Worm (Caenorhabditis elegans) whole organism, L4 larva: ENCODE data around the gene flh-2.

Experiments
- Y48G9A.11 ChIP-seq: fragments of 200-800 bp; sonication (Bioruptor generic); IDR thresholded peaks from 2 replicates; pipeline ENCODE4 v1.3.6; 2022; ENCODE audit warnings: missing genetic modification reagents, missing genetic modification characterization, missing compliant biosample characterization
- Y5F2A.4 ChIP-seq: fragments of 200-800 bp; sonication (Bioruptor generic); optimal IDR thresholded peaks from 2 replicates; lab custom pipeline; 2018; ENCODE audit warnings: mild to moderate bottlenecking, missing genetic modification characterization, missing compliant biosample characterization
- ZK546.5 ChIP-seq, 2 experiments: sonication (generic microtip); optimal IDR thresholded peaks; 2 replicates each; lab custom pipeline; 2017; ENCODE audit warnings: missing biosample characterization in 2 of 2, missing genetic modification characterization in 2 of 2
- aly-2 ChIP-seq: sonication (generic microtip); optimal IDR thresholded peaks from 2 replicates; lab custom pipeline; 2018; ENCODE audit warnings: missing biosample characterization, missing genetic modification characterization
- arid-1 ChIP-seq: fragments of 200-800 bp; sonication (Bioruptor generic); conservative IDR thresholded peaks from 2 replicates; pipeline ENCODE4 v1.3.6; 2022; ENCODE audit warnings: missing genetic modification reagents, missing genetic modification characterization, missing compliant biosample characterization
- attf-4 ChIP-seq: sonication (generic microtip); optimal IDR thresholded peaks from 3 replicates; lab custom pipeline; 2017; ENCODE audit warnings: missing biosample characterization, missing genetic modification characterization
- ceh-28 ChIP-seq: fragments of 150-350 bp; optimal IDR thresholded peaks from 2 replicates; lab custom pipeline; 2014; ENCODE audit warnings: missing biosample characterization, missing genetic modification reagents, missing genetic modification characterization
- ceh-82 ChIP-seq: sonication (generic microtip); optimal IDR thresholded peaks from 2 replicates; lab custom pipeline; 2017; ENCODE audit warnings: missing biosample characterization, missing genetic modification characterization
- ctbp-1 ChIP-seq: fragments of 200-800 bp; sonication (Bioruptor generic); IDR thresholded peaks from 2 replicates; pipeline ENCODE4 v1.3.6; 2022; ENCODE audit warnings: missing genetic modification reagents, missing genetic modification characterization, missing compliant biosample characterization
- daf-16 ChIP-seq, 3 experiments: sonication (generic microtip); optimal IDR thresholded peaks; 2 replicates each; lab custom pipeline; 2016 to 2017; ENCODE audit warnings: missing genetic modification characterization in 3 of 3, missing genetic modification reagents in 3 of 3, mild to moderate bottlenecking in 2 of 3, missing compliant biosample characterization in 2 of 3, missing biosample characterization in 1 of 3, moderate library complexity in 1 of 3
- dmd-6 ChIP-seq: fragments of 200-800 bp; sonication (Bioruptor generic); IDR thresholded peaks from 2 replicates; pipeline ENCODE4 v1.3.6; 2022; ENCODE audit warnings: missing genetic modification reagents, missing genetic modification characterization, missing compliant biosample characterization
- dmd-8 ChIP-seq: fragments of 200-800 bp; sonication (Bioruptor generic); IDR thresholded peaks from 2 replicates; pipeline ENCODE4 v1.3.6; 2022; ENCODE audit warnings: missing genetic modification characterization, missing compliant biosample characterization
- dmd-9 ChIP-seq: fragments of 200-800 bp; sonication (Bioruptor generic); IDR thresholded peaks from 2 replicates; pipeline ENCODE4 v1.3.6; 2022; ENCODE audit warnings: missing genetic modification reagents, missing genetic modification characterization, missing compliant biosample characterization
- dpl-1 ChIP-seq: fragments of 150-350 bp; optimal IDR thresholded peaks from 2 replicates; lab custom pipeline; 2014; ENCODE audit warnings: missing biosample characterization, missing genetic modification reagents, missing genetic modification characterization
- duxl-1 ChIP-seq: sonication (generic microtip); optimal IDR thresholded peaks from 2 replicates; lab custom pipeline; 2016; ENCODE audit warnings: mild to moderate bottlenecking, missing genetic modification characterization, moderate library complexity, missing compliant biosample characterization; ENCODE audit not compliant: poor library complexity
- dve-1 ChIP-seq: sonication (generic microtip); optimal IDR thresholded peaks from 2 replicates; lab custom pipeline; 2017; ENCODE audit warnings: antibody characterized with exemption, mild to moderate bottlenecking, missing genetic modification characterization, missing compliant biosample characterization; ENCODE audit not compliant: insufficient read depth
- gei-8 ChIP-seq: fragments of 200-800 bp; sonication (Bioruptor generic); optimal IDR thresholded peaks from 2 replicates; lab custom pipeline; 2018; ENCODE audit warnings: mild to moderate bottlenecking, missing genetic modification characterization, missing compliant biosample characterization
- hlh-11 ChIP-seq: fragments of 200-800 bp; sonication (Bioruptor generic); optimal IDR thresholded peaks from 2 replicates; lab custom pipeline; 2018; ENCODE audit warnings: mild to moderate bottlenecking, missing genetic modification characterization, missing compliant biosample characterization
- hlh-30 ChIP-seq: sonication (generic microtip); optimal IDR thresholded peaks from 2 replicates; lab custom pipeline; 2017; ENCODE audit warnings: antibody characterized with exemption, mild to moderate bottlenecking, missing genetic modification characterization, missing compliant biosample characterization; ENCODE audit not compliant: insufficient read depth
- hmg-1.1 ChIP-seq: fragments of 200-800 bp; sonication (Bioruptor generic); IDR thresholded peaks from 2 replicates; pipeline ENCODE4 v1.3.6; 2022; ENCODE audit warnings: missing genetic modification reagents, missing genetic modification characterization, missing compliant biosample characterization
- lim-7 ChIP-seq: fragments of 200-800 bp; sonication (Bioruptor generic); IDR thresholded peaks from 2 replicates; pipeline ENCODE4 v1.3.6; 2022; ENCODE audit warnings: missing genetic modification characterization, missing compliant biosample characterization
- lin-15B ChIP-seq: fragments of 150-350 bp; sonication (generic microtip); optimal IDR thresholded peaks from 3 replicates; lab custom pipeline; 2014; ENCODE audit warnings: missing biosample characterization, missing genetic modification characterization
- lir-3 ChIP-seq: sonication (generic microtip); optimal IDR thresholded peaks from 2 replicates; lab custom pipeline; 2016; ENCODE audit warnings: mild to moderate bottlenecking, missing genetic modification characterization, missing compliant biosample characterization
- mdl-1 ChIP-seq, 2 experiments: fragments of 150-350 bp in 1 of 2; sonication (generic microtip) in 1 of 2; optimal IDR thresholded peaks; 2 replicates each; lab custom pipeline; 2014 to 2017; ENCODE audit warnings: missing biosample characterization in 2 of 2, missing genetic modification characterization in 2 of 2
- mes-2 ChIP-seq: sonication (generic microtip); optimal IDR thresholded peaks from 2 replicates; lab custom pipeline; 2016; ENCODE audit warnings: missing genotype, mild to moderate bottlenecking, missing genetic modification characterization, missing compliant biosample characterization; ENCODE audit not compliant: poor library complexity, severe bottlenecking
- mxl-2 ChIP-seq: fragments of 200-800 bp; sonication (Bioruptor generic); conservative IDR thresholded peaks from 2 replicates; pipeline ENCODE4 v1.3.6; 2022; ENCODE audit warnings: missing genetic modification reagents, missing genetic modification characterization, missing compliant biosample characterization
- mxl-3 ChIP-seq: fragments of 200-800 bp; sonication (Bioruptor generic); optimal IDR thresholded peaks from 2 replicates; lab custom pipeline; 2018; ENCODE audit warnings: mild to moderate bottlenecking, missing genetic modification characterization, missing compliant biosample characterization
- nhr-102 ChIP-seq: sonication (generic microtip); optimal IDR thresholded peaks from 2 replicates; lab custom pipeline; 2016; ENCODE audit warnings: mild to moderate bottlenecking, missing genetic modification characterization, moderate library complexity, missing compliant biosample characterization
- nhr-25 ChIP-seq: sonication (generic microtip); optimal IDR thresholded peaks from 2 replicates; lab custom pipeline; 2017; ENCODE audit warnings: missing genetic modification characterization, mild to moderate bottlenecking, missing compliant biosample characterization, antibody characterized with exemption, moderate library complexity, borderline replicate concordance; ENCODE audit not compliant: insufficient read depth
- nhr-28 ChIP-seq: fragments of 150-350 bp; optimal IDR thresholded peaks from 2 replicates; lab custom pipeline; 2014; ENCODE audit warnings: missing biosample characterization, missing genetic modification characterization
- nhr-41 ChIP-seq: fragments of 200-800 bp; sonication (Bioruptor generic); IDR thresholded peaks from 2 replicates; pipeline ENCODE4 v1.3.6; 2022; ENCODE audit warnings: missing genetic modification reagents, missing genetic modification characterization, missing compliant biosample characterization
- nhr-48 ChIP-seq: sonication (generic microtip); optimal IDR thresholded peaks from 2 replicates; lab custom pipeline; 2016; ENCODE audit warnings: mild to moderate bottlenecking, missing genetic modification characterization, missing compliant biosample characterization
- nhr-6 ChIP-seq: fragments of 150-350 bp; optimal IDR thresholded peaks from 2 replicates; lab custom pipeline; 2014; ENCODE audit warnings: missing biosample characterization, missing genetic modification characterization
- nhr-77 ChIP-seq: fragments of 150-350 bp; optimal IDR thresholded peaks from 2 replicates; lab custom pipeline; 2014; ENCODE audit warnings: missing biosample characterization, missing genetic modification characterization
- pha-4 ChIP-seq, 2 experiments: fragments of 150-350 bp in 1 of 2; fragments of 200-800 bp in 1 of 2; sonication (Bioruptor generic) in 1 of 2; IDR thresholded peaks in 1 of 2; optimal IDR thresholded peaks in 1 of 2; 2 replicates each; pipeline versions ENCODE4 v1.3.6 to Lab custom; 2014 to 2022; ENCODE audit warnings: missing genetic modification characterization in 2 of 2, missing genetic modification reagents in 2 of 2, missing biosample characterization in 1 of 2, missing compliant biosample characterization in 1 of 2
- php-3 ChIP-seq: fragments of 200-800 bp; sonication (Bioruptor generic); IDR thresholded peaks from 2 replicates; pipeline ENCODE4 v1.3.6; 2022; ENCODE audit warnings: missing genetic modification reagents, missing genetic modification characterization, missing compliant biosample characterization
- pqm-1 ChIP-seq: sonication (generic microtip); optimal IDR thresholded peaks from 2 replicates; lab custom pipeline; 2017; ENCODE audit warnings: missing biosample characterization, missing genetic modification characterization
- rbr-2 ChIP-seq: sonication (generic microtip); optimal IDR thresholded peaks from 2 replicates; lab custom pipeline; 2016; ENCODE audit warnings: missing genotype, missing genetic modification characterization, missing compliant biosample characterization
- spr-1 ChIP-seq: sonication (generic microtip); optimal IDR thresholded peaks from 2 replicates; lab custom pipeline; 2016; ENCODE audit warnings: mild to moderate bottlenecking, missing genetic modification characterization, missing compliant biosample characterization
- tag-97 ChIP-seq: fragments of 200-800 bp; sonication (Bioruptor generic); IDR thresholded peaks from 2 replicates; pipeline ENCODE4 v1.3.6; 2022; ENCODE audit warnings: missing genetic modification characterization, missing compliant biosample characterization
- tra-1 ChIP-seq: fragments of 200-800 bp; sonication (Bioruptor generic); IDR thresholded peaks from 2 replicates; pipeline ENCODE4 v1.3.6; 2022; ENCODE audit warnings: missing genetic modification reagents, missing genetic modification characterization, missing compliant biosample characterization
- unc-130 ChIP-seq: sonication (generic microtip); optimal IDR thresholded peaks from 2 replicates; lab custom pipeline; 2016; ENCODE audit warnings: missing genetic modification reagents, missing genetic modification characterization, missing compliant biosample characterization
- vab-7 ChIP-seq: fragments of 200-800 bp; sonication (Bioruptor generic); IDR thresholded peaks from 2 replicates; pipeline ENCODE4 v1.3.6; 2022; ENCODE audit warnings: missing genetic modification reagents, missing genetic modification characterization, missing compliant biosample characterization
- zfp-3 ChIP-seq: fragments of 200-800 bp; sonication (Bioruptor generic); conservative IDR thresholded peaks from 2 replicates; pipeline ENCODE4 v1.3.6; 2022; ENCODE audit warnings: missing genetic modification reagents, missing genetic modification characterization, missing compliant biosample characterization
- zip-2 ChIP-seq: fragments of 150-350 bp; optimal IDR thresholded peaks from 2 replicates; lab custom pipeline; 2014; ENCODE audit warnings: missing biosample characterization, missing genetic modification characterization

flh-2 gene

DNA sequence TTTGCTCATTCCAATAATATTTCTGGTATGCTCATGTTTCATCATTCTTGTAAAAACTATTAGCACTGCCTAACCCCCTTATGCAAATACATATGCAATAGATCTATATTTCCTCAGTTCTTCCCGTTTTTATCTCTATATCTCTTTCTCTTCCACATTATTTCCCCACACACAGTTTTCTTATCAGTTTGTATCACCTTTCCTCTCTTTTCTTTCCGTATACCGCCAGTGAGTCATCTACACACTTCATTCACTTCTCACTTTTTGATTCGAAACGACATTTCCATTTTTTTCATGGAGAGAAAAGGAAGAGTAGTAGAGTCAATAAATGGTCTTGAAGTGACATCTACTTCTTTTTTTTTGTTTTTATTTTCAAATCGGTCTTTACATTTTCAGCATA is 45.6 kb upstream of the flh-2 start:
- no peak for TF ChIP-seq mxl-2 (GFP tag; lab: Robert Waterston, UW)
- TF ChIP-seq lir-3 (tag; lab: Kevin White, UChicago) = no peak
- peak; percentile 35 for TF ChIP-seq dve-1 (tag; lab: Kevin White, UChicago)
- TF ChIP-seq dpl-1 (GFP tag; lab: Kevin White, UChicago) = peak; percentile 25
- no peak for TF ChIP-seq rbr-2 (tag; lab: Kevin White, UChicago)
- TF ChIP-seq pqm-1 = peak; percentile 68
- TF ChIP-seq ZK546.5 (tag; optimal IDR thresholded peaks at IDR 0.05; lab: Kevin White, UChicago) = no peak
- no peak for TF ChIP-seq lim-7
- no peak for TF ChIP-seq daf-16 (GFP tag; optimal IDR thresholded peaks at IDR 0.05; lab: Kevin White, UChicago)
- TF ChIP-seq daf-16 (tag; optimal IDR thresholded peaks at IDR 0.05; lab: Kevin White, UChicago) = peak; percentile 16
- TF ChIP-seq nhr-28 = peak; percentile 75
- TF ChIP-seq mxl-3 (GFP tag; lab: Kevin White, UChicago) = peak; percentile 25
- TF ChIP-seq dmd-6 = peak; percentile 33; the same call in 1 of the 2 replicates
- TF ChIP-seq tra-1 (GFP tag; lab: Robert Waterston, UW) = no peak
- peak; percentile 22 for TF ChIP-seq mes-2 (tag; lab: Kevin White, UChicago)
- TF ChIP-seq nhr-41 (GFP tag; lab: Robert Waterston, UW) = 0 out of 2 replicates have a peak, but pooled peaks have one; percentile 14

DNA sequence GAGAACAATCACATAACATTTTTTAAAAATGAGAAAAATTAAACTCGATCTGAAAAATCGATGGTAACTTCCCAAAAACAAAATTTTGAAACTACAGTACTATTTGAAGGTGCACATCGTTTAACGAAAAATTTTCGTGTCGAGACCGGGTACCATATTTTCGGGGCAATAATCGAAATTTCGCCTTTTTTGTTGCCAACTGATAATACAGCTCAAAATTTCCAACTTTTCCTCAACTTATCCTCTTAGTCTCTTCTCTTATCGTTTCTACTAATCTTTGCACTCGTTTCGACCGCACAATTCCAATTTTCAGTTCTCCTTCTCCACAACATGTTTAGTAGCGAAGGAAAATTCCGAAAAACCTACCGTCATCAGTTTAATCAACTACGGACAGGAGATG is 45.0 kb upstream of the flh-2 start, which contains the start of gene rom-1:
Gene rom-1 (plus strand): TSS at position 301 of the 400 bp plus-strand sequence.
- TF ChIP-seq tag-97 = no peak
- no peak for TF ChIP-seq nhr-28
- no peak for TF ChIP-seq arid-1 (GFP tag; lab: Robert Waterston, UW)
- no peak for TF ChIP-seq aly-2 (tag; lab: Kevin White, UChicago)
- TF ChIP-seq lir-3 (tag; lab: Kevin White, UChicago) = no peak

DNA sequence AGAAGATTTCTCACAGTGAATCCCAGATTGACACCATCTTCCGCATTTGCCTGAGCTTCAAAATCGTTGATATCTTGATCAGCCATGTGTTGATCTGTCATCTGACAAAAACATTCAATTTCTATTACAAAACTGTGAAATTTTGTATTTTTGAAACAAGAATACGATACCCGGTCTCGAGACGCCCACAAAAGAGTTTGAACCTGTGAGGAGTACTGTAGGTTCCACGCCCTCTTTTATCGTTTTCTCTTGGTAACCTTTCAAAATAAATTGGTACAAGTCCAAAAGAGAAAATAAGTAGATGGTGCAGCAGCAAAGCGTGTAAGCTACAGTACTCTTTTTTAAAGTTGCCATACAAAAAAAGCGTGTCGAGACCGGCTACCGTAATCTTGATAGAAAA is 42.0 kb upstream of the flh-2 start, which contains the start of gene F26F4.12:
Gene F26F4.12 (minus strand): TSS at position 101 of the 400 bp plus-strand sequence.
- TF ChIP-seq Y5F2A.4 (no peak), mdl-1 (tag; optimal IDR thresholded peaks at IDR 0.05; lab: Kevin White, UChicago) (no peak), hlh-30 (tag; lab: Kevin White, UChicago) (no peak), vab-7 (GFP tag; lab: Robert Waterston, UW) (no peak), nhr-77 (tag; lab: Kevin White, UChicago) (no peak), gei-8 (GFP tag; lab: Kevin White, UChicago) (no peak), Y48G9A.11 (GFP tag; lab: Robert Waterston, UW) (no peak), nhr-6 (no peak), lin-15B (tag; lab: Kevin White, UChicago) (no peak), spr-1 (no peak), ceh-28 (tag; lab: Kevin White, UChicago) (no peak), dmd-8 (GFP tag; lab: Robert Waterston, UW) (no peak), unc-130 (no peak)

ce11 chrIII:4910956-4911355 is 41.0 kb upstream of the flh-2 start, which contains the start of gene F26F4.2:
TSS of gene F26F4.2 (plus strand) at chrIII:4911256.
- TF ChIP-seq zfp-3 (GFP tag; lab: Robert Waterston, UW) (no peak), attf-4 (tag; lab: Kevin White, UChicago) (no peak), pha-4 (GFP tag; IDR thresholded peaks at IDR 0.05; lab: Robert Waterston, UW) (no peak), pha-4 (tag; optimal IDR thresholded peaks at IDR 0.05; lab: Kevin White, UChicago) (no peak), dmd-9 (GFP tag; lab: Robert Waterston, UW) (no peak), ctbp-1 (GFP tag; lab: Robert Waterston, UW) (no peak), hlh-11 (no peak), nhr-48 (tag; lab: Kevin White, UChicago) (no peak), php-3 (GFP tag; lab: Robert Waterston, UW) (no peak), hmg-1.1 (GFP tag; lab: Robert Waterston, UW) (no peak), nhr-25 (tag; lab: Kevin White, UChicago) (no peak), nhr-6 (no peak), ceh-82 (tag; lab: Kevin White, UChicago) (no peak), nhr-102 (tag; lab: Kevin White, UChicago) (no peak), duxl-1 (no peak), zip-2 (tag; lab: Kevin White, UChicago) (no peak)
